Worm (Caenorhabditis elegans): ENCODE data around the gene col-95.

Gene col-95

ce11 chrIII:11692380-11692779 lies 11.4 kb upstream of the col-95 start:
- TF ChIP-seq dao-5 (tag; optimal IDR thresholded peaks at IDR 0.05) (no peak), W03F9.2 (tag; optimal IDR thresholded peaks at IDR 0.05) (no peak), him-1 (tag; optimal IDR thresholded peaks at IDR 0.05) (no peak)

- no peak for TF ChIP-seq W03F9.2 (tag; optimal IDR thresholded peaks at IDR 0.05)
- no peak for TF ChIP-seq him-1 (tag; optimal IDR thresholded peaks at IDR 0.05)
- TF ChIP-seq dao-5 (tag; optimal IDR thresholded peaks at IDR 0.05): no peak
Measured at ce11 chrIII:11694506-11694947, 9.3 kb upstream of the col-95 start.

- TF ChIP-seq him-1 (tag; optimal IDR thresholded peaks at IDR 0.05) (no peak), dao-5 (tag; optimal IDR thresholded peaks at IDR 0.05) (no peak), W03F9.2 (tag; optimal IDR thresholded peaks at IDR 0.05) (no peak)
Measured at ce11 chrIII:11694975-11695374, 8.8 kb upstream of the col-95 start, which contains the start of gene Y41C4A.22. Gene Y41C4A.22 (plus strand): TSS chrIII:11695275.

ce11 chrIII:11696273-11696672 lies 7.5 kb upstream of the col-95 start, which contains the start of gene Y41C4A.6:
Gene Y41C4A.6 (plus strand): TSS chrIII:11696573.
- no peak for TF ChIP-seq W03F9.2 (tag; optimal IDR thresholded peaks at IDR 0.05)
- no peak for TF ChIP-seq him-1 (tag; optimal IDR thresholded peaks at IDR 0.05)
- no peak for TF ChIP-seq dao-5 (tag; optimal IDR thresholded peaks at IDR 0.05)

ce11 chrIII:11698569-11698968 lies 5.2 kb upstream of the col-95 start, which contains the start of gene Y41C4A.7:
Gene Y41C4A.7 (plus strand): TSS chrIII:11698869.
- TF ChIP-seq him-1 (tag; optimal IDR thresholded peaks at IDR 0.05): no peak
- no peak for TF ChIP-seq dao-5 (tag; optimal IDR thresholded peaks at IDR 0.05)
- TF ChIP-seq W03F9.2 (tag; optimal IDR thresholded peaks at IDR 0.05): no peak

ce11 chrIII:11699959-11700358 lies 3.8 kb upstream of the col-95 start, which contains the start of gene pqn-84:
Gene pqn-84 (plus strand): TSS chrIII:11700259.
- TF ChIP-seq W03F9.2 (tag; optimal IDR thresholded peaks at IDR 0.05): no peak
- TF ChIP-seq him-1 (tag; optimal IDR thresholded peaks at IDR 0.05): no peak
- no peak for TF ChIP-seq dao-5 (tag; optimal IDR thresholded peaks at IDR 0.05)

- TF ChIP-seq him-1 (tag; optimal IDR thresholded peaks at IDR 0.05): no peak
Measured at ce11 chrIII:11701863-11702262, 1.9 kb upstream of the col-95 start.

- no peak for TF ChIP-seq him-1 (tag; optimal IDR thresholded peaks at IDR 0.05)
- no peak for TF ChIP-seq W03F9.2 (tag; optimal IDR thresholded peaks at IDR 0.05)
- no peak for TF ChIP-seq dao-5 (tag; optimal IDR thresholded peaks at IDR 0.05)
Measured at ce11 chrIII:11703006-11703775, 603 bp upstream of the col-95 start.

ce11 chrIII:11704377-11704978 lies 684 bp downstream of the col-95 start:
- no peak for TF ChIP-seq him-1 (tag; optimal IDR thresholded peaks at IDR 0.05)
- no peak for TF ChIP-seq W03F9.2 (tag; optimal IDR thresholded peaks at IDR 0.05)
- no peak for TF ChIP-seq dao-5 (tag; optimal IDR thresholded peaks at IDR 0.05)

ce11 chrIII:11705930-11706329 lies 2.1 kb downstream of the col-95 start:
- TF ChIP-seq W03F9.2 (tag; optimal IDR thresholded peaks at IDR 0.05): no peak

ce11 chrIII:11706665-11707064 lies 2.9 kb downstream of the col-95 start, which contains the start of gene col-96:
Gene col-96 (minus strand): TSS chrIII:11706765.
- TF ChIP-seq W03F9.2 (tag; optimal IDR thresholded peaks at IDR 0.05) (no peak), dao-5 (tag; optimal IDR thresholded peaks at IDR 0.05) (no peak), him-1 (tag; optimal IDR thresholded peaks at IDR 0.05) (no peak)

- TF ChIP-seq him-1 (tag; optimal IDR thresholded peaks at IDR 0.05) (no peak), dao-5 (tag; optimal IDR thresholded peaks at IDR 0.05) (no peak), W03F9.2 (tag; optimal IDR thresholded peaks at IDR 0.05) (no peak)
Measured at ce11 chrIII:11708722-11709121, 4.9 kb downstream of the col-95 start, which contains the start of gene Y41C4A.8. Gene Y41C4A.8 (minus strand): TSS chrIII:11708822.

- TF ChIP-seq him-1 (tag; optimal IDR thresholded peaks at IDR 0.05): no peak
- no peak for TF ChIP-seq dao-5 (tag; optimal IDR thresholded peaks at IDR 0.05)
- no peak for TF ChIP-seq W03F9.2 (tag; optimal IDR thresholded peaks at IDR 0.05)
Measured at ce11 chrIII:11718548-11718947, 14.8 kb downstream of the col-95 start, which contains the start of gene Y41C4A.9. Gene Y41C4A.9 (minus strand): TSS chrIII:11718645.

- TF ChIP-seq dao-5 (tag; optimal IDR thresholded peaks at IDR 0.05) (no peak), him-1 (tag; optimal IDR thresholded peaks at IDR 0.05) (no peak), W03F9.2 (tag; optimal IDR thresholded peaks at IDR 0.05) (no peak)
Measured at ce11 chrIII:11719400-11719875, 15.6 kb downstream of the col-95 start, which contains the start of the genes elb-1 and Y41C4A.11. Gene elb-1 (minus strand): TSS chrIII:11719450. Gene Y41C4A.11 (plus strand): TSS chrIII:11719860.

Measured in whole organism, L4/young adult.